Worm (Caenorhabditis elegans): ENCODE data around the gene hpo-34.
A peak's percentile ranks its signal among the peaks of the same experiment; 100 is the strongest.

Gene hpo-34

DNA sequence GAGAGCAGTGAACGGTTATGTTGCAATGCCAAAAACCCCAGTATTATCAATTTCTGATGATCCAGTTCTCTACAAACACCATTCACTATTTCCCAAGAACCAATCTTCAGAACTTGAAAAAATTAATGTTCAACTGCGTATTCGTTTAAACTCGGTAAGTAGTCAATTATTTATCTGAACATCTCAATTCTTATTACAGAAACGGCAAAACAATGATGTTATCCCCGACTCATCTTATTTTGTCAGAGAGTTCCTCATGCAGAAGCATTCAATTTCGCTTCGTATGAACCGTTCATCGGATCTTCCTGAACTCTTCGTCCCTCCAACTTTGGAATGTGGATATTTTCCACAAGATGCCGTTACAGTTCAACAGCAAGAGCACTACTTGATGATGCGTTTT is 4.8 kb upstream of the hpo-34 start:
- TF ChIP-seq hlh-8 (tag; optimal IDR thresholded peaks at IDR 0.05) (no peak), hlh-30 (tag; optimal IDR thresholded peaks at IDR 0.05; ENCODE audit: insufficient read depth) (no peak), pqm-1 (tag; optimal IDR thresholded peaks at IDR 0.05) (no peak), odd-2 (tag; optimal IDR thresholded peaks at IDR 0.05) (no peak), pha-2 (tag; optimal IDR thresholded peaks at IDR 0.05) (no peak), ceh-34 (tag; optimal IDR thresholded peaks at IDR 0.05) (no peak), ttx-3 (tag; optimal IDR thresholded peaks at IDR 0.05) (no peak), ceh-6 (GFP tag; optimal IDR thresholded peaks at IDR 0.05) (no peak), che-1 (tag; optimal IDR thresholded peaks at IDR 0.05) (no peak), ahr-1 (tag; optimal IDR thresholded peaks at IDR 0.05) (no peak), pag-3 (tag; optimal IDR thresholded peaks at IDR 0.05; ENCODE audit: borderline replicate concordance) (no peak), fkh-10 (GFP tag; optimal IDR thresholded peaks at IDR 0.05) (no peak), pax-1 (tag; optimal IDR thresholded peaks at IDR 0.05) (no peak), unc-42 (tag; optimal IDR thresholded peaks at IDR 0.05) (no peak), ama-1 (optimal IDR thresholded peaks at IDR 0.05) (no peak), F13H6.1 (tag; optimal IDR thresholded peaks at IDR 0.05) (no peak), rnt-1 (tag; optimal IDR thresholded peaks at IDR 0.05) (no peak), pros-1 (tag; optimal IDR thresholded peaks at IDR 0.05) (no peak), hlh-6 (tag; optimal IDR thresholded peaks at IDR 0.05) (no peak), ceh-14 (tag; optimal IDR thresholded peaks at IDR 0.05) (no peak)

DNA sequence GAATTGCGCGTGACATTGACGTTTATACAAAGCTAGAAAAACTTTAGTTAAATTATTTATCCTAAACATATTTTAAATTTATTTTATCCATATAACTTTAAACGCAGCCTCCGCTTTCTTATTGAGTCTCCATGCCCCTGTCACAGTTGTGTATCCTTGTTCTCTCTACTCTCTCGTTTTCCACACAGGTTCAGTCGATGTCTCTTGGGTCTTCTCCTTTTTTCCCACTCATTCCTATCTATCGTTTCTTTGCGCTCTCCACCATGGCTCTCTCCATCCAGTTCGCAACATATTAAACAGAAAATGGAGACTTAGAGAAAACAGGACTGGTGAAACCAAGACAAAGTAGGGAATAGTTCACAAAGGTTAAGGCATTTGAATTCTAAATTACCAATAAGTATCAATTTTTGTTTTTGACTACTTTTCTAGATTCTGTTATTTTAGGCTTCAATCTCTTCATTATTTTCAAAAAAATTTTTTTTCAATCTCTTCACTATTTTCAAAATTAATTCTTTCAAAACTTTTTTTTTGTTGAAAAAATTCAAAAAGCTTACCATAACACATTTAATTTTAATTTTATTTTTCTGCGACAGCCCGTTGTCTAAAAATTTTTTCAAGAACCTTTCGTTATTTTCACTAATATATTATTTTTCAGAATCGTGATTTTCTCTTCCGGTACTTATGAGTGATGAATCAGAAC is 3.3 kb upstream of the hpo-34 start, which contains the start of gene sdc-2:
Gene sdc-2 (plus strand): TSS at position 650 of the 700 bp plus-strand sequence.
- no peak for TF ChIP-seq unc-3 (GFP tag; conservative IDR thresholded peaks at IDR 0.05)
- no peak for TF ChIP-seq unc-3 (tag; optimal IDR thresholded peaks at IDR 0.05)
- TF ChIP-seq sdc-2 (tag; optimal IDR thresholded peaks at IDR 0.05) = no peak
- TF ChIP-seq fax-1 (tag; optimal IDR thresholded peaks at IDR 0.05) = no peak
- no peak for TF ChIP-seq tbx-2 (tag; optimal IDR thresholded peaks at IDR 0.05)
- no peak for TF ChIP-seq F13H6.1 (tag; optimal IDR thresholded peaks at IDR 0.05)
- TF ChIP-seq pax-1 (tag; optimal IDR thresholded peaks at IDR 0.05) = no peak
- peak; percentile 9 for TF ChIP-seq che-1 (tag; optimal IDR thresholded peaks at IDR 0.05)
- no peak for TF ChIP-seq madf-2 (tag; optimal IDR thresholded peaks at IDR 0.05)
- no peak for TF ChIP-seq rnt-1 (tag; optimal IDR thresholded peaks at IDR 0.05)
- no peak for TF ChIP-seq ceh-9 (tag; optimal IDR thresholded peaks at IDR 0.05)
- no peak for TF ChIP-seq nfya-1 (tag; optimal IDR thresholded peaks at IDR 0.05)
- TF ChIP-seq T23F11.4 (GFP tag; optimal IDR thresholded peaks at IDR 0.05) = no peak
- no peak for TF ChIP-seq ttx-3 (tag; optimal IDR thresholded peaks at IDR 0.05)
- peak; percentile 74 for TF ChIP-seq ceh-31 (tag; optimal IDR thresholded peaks at IDR 0.05)
- peak; percentile 55 for TF ChIP-seq dve-1 (tag; optimal IDR thresholded peaks at IDR 0.05)
- TF ChIP-seq pha-2 (tag; optimal IDR thresholded peaks at IDR 0.05) = no peak
- TF ChIP-seq gmeb-2 (tag; optimal IDR thresholded peaks at IDR 0.05) = no peak
- peak; percentile 58 for TF ChIP-seq unc-55 (GFP tag; optimal IDR thresholded peaks at IDR 0.05)
- TF ChIP-seq ceh-19 (GFP tag; optimal IDR thresholded peaks at IDR 0.05) = no peak
- TF ChIP-seq Y22D7AL.16 (tag; optimal IDR thresholded peaks at IDR 0.05) = no peak
- TF ChIP-seq ceh-22 (tag; optimal IDR thresholded peaks at IDR 0.05) = no peak
- TF ChIP-seq eyg-1 (tag; optimal IDR thresholded peaks at IDR 0.05) = no peak
- TF ChIP-seq ahr-1 (tag; optimal IDR thresholded peaks at IDR 0.05) = no peak
- TF ChIP-seq elt-2 (tag; optimal IDR thresholded peaks at IDR 0.05) = no peak
- no peak for TF ChIP-seq ceh-30 (tag; optimal IDR thresholded peaks at IDR 0.05)
- TF ChIP-seq sox-2 (GFP tag; IDR thresholded peaks at IDR 0.05) = no peak
- TF ChIP-seq fkh-6 (tag; optimal IDR thresholded peaks at IDR 0.05) = no peak
- TF ChIP-seq tbx-7 (tag; optimal IDR thresholded peaks at IDR 0.05) = no peak
- TF ChIP-seq hlh-15 (tag; optimal IDR thresholded peaks at IDR 0.05) = no peak
- no peak for TF ChIP-seq pat-9 (tag; optimal IDR thresholded peaks at IDR 0.05)
- TF ChIP-seq syd-9 (tag; optimal IDR thresholded peaks at IDR 0.05) = no peak
- TF ChIP-seq pros-1 (tag; optimal IDR thresholded peaks at IDR 0.05) = peak; percentile 49
- TF ChIP-seq ceh-6 (GFP tag; optimal IDR thresholded peaks at IDR 0.05) = no peak
- no peak for TF ChIP-seq unc-86 (tag; optimal IDR thresholded peaks at IDR 0.05)
